Fruit fly (Drosophila melanogaster) whole organism, embryonic: Measurements from ENCODE around the gene Ugt36D1.

ENCODE experiments used
- Asciz ChIP-seq: fragments of 200-800 bp; sonication (Bioruptor generic); optimal IDR thresholded peaks from 2 replicates; lab custom pipeline; 2017; ENCODE audit warnings: missing biosample characterization, mild to moderate bottlenecking, missing genetic modification characterization, missing genetic modification reagents
- Blimp-1 ChIP-seq: fragments of 200-800 bp; sonication (Bioruptor generic); optimal IDR thresholded peaks from 3 replicates; lab custom pipeline; 2018; ENCODE audit warnings: missing biosample characterization, missing genetic modification characterization, mild to moderate bottlenecking, moderate library complexity, missing genetic modification reagents
- CG10147 ChIP-seq: fragments of 200-800 bp; sonication (Bioruptor generic); optimal IDR thresholded peaks from 2 replicates; lab custom pipeline; 2019; ENCODE audit warnings: missing biosample characterization, mild to moderate bottlenecking, missing genetic modification characterization, moderate library complexity
- CG11247 ChIP-seq: fragments of 200-800 bp; sonication (Bioruptor generic); IDR thresholded peaks from 2 replicates; pipeline ENCODE4 v1.3.6; 2022; ENCODE audit warnings: missing biosample characterization, missing genetic modification characterization
- CG15696 ChIP-seq: fragments of 200-800 bp; sonication (Bioruptor generic); optimal IDR thresholded peaks from 2 replicates; lab custom pipeline; 2019; ENCODE audit warnings: missing biosample characterization, mild to moderate bottlenecking, missing genetic modification characterization, moderate library complexity
- CG1602 ChIP-seq: fragments of 200-800 bp; sonication (Bioruptor generic); optimal IDR thresholded peaks from 3 replicates; lab custom pipeline; 2016; ENCODE audit warnings: missing biosample characterization, missing genetic modification characterization
- CG17328 ChIP-seq: fragments of 200-800 bp; sonication (Bioruptor generic); IDR thresholded peaks from 2 replicates; pipeline ENCODE4 v1.3.6; 2022; ENCODE audit warnings: missing biosample characterization, missing genetic modification characterization
- CG17829 ChIP-seq: fragments of 200-800 bp; optimal IDR thresholded peaks from 2 replicates; lab custom pipeline; 2019; ENCODE audit warnings: missing biosample characterization, mild to moderate bottlenecking, missing genetic modification characterization, moderate library complexity
- CG17912 ChIP-seq: fragments of 200-800 bp; sonication (Bioruptor generic); optimal IDR thresholded peaks from 2 replicates; lab custom pipeline; 2018; ENCODE audit warnings: missing biosample characterization, mild to moderate bottlenecking, missing genetic modification characterization
- CG2120 ChIP-seq: fragments of 200-800 bp; sonication (Bioruptor generic); optimal IDR thresholded peaks from 3 replicates; lab custom pipeline; 2016; ENCODE audit warnings: missing biosample characterization, missing genetic modification characterization
- CG30431 ChIP-seq: fragments of 200-800 bp; sonication (Bioruptor generic); optimal IDR thresholded peaks from 2 replicates; lab custom pipeline; 2017; ENCODE audit warnings: missing biosample characterization, missing genetic modification characterization
- CG31441 ChIP-seq: fragments of 200-800 bp; sonication (Bioruptor generic); IDR thresholded peaks from 2 replicates; pipeline ENCODE4 v1.3.6; 2022; ENCODE audit warnings: missing biosample characterization, missing genetic modification characterization
- CG33557 ChIP-seq: fragments of 200-800 bp; sonication (Bioruptor generic); optimal IDR thresholded peaks from 2 replicates; lab custom pipeline; 2019; ENCODE audit warnings: missing biosample characterization, mild to moderate bottlenecking, missing genetic modification characterization, moderate library complexity
- CG3995 ChIP-seq: fragments of 200-800 bp; sonication (Bioruptor generic); optimal IDR thresholded peaks from 3 replicates; lab custom pipeline; 2016; ENCODE audit warnings: missing biosample characterization, missing genetic modification characterization
- CG4424 ChIP-seq: fragments of 200-800 bp; sonication (Bioruptor generic); optimal IDR thresholded peaks from 3 replicates; lab custom pipeline; 2016; ENCODE audit warnings: missing biosample characterization, missing genetic modification characterization
- CG4820 ChIP-seq: fragments of 200-800 bp; sonication (Bioruptor generic); optimal IDR thresholded peaks from 3 replicates; lab custom pipeline; 2016; ENCODE audit warnings: missing biosample characterization, missing genetic modification characterization
- CG6254 ChIP-seq: fragments of 200-800 bp; sonication (Bioruptor generic); optimal IDR thresholded peaks from 3 replicates; lab custom pipeline; 2017; ENCODE audit warnings: mild to moderate bottlenecking, missing biosample characterization, missing genetic modification reagents, missing genetic modification characterization
- CG7357 ChIP-seq: fragments of 200-800 bp; sonication (Bioruptor generic); IDR thresholded peaks from 3 replicates; pipeline ENCODE4 v1.3.6; 2022; ENCODE audit warnings: missing biosample characterization, missing genetic modification characterization
- CG7786 ChIP-seq: fragments of 200-800 bp; sonication (Bioruptor generic); optimal IDR thresholded peaks from 2 replicates; lab custom pipeline; 2016; ENCODE audit warnings: missing biosample characterization, missing genetic modification characterization
- CG8281 ChIP-seq: fragments of 200-800 bp; sonication (Bioruptor generic); optimal IDR thresholded peaks from 2 replicates; lab custom pipeline; 2018; ENCODE audit warnings: missing biosample characterization, mild to moderate bottlenecking, missing genetic modification characterization, moderate library complexity
- CG8765 ChIP-seq: fragments of 200-800 bp; sonication (Bioruptor generic); IDR thresholded peaks from 2 replicates; pipeline ENCODE4 v1.3.6; 2022; ENCODE audit warnings: missing biosample characterization, missing genetic modification characterization
- CG9215 ChIP-seq: fragments of 200-800 bp; sonication (Bioruptor generic); IDR thresholded peaks from 2 replicates; pipeline ENCODE4 v1.3.6; 2022; ENCODE audit warnings: missing biosample characterization, missing genetic modification characterization
- CG9437 ChIP-seq: fragments of 200-800 bp; sonication (Bioruptor generic); optimal IDR thresholded peaks from 2 replicates; lab custom pipeline; 2018; ENCODE audit warnings: missing biosample characterization, mild to moderate bottlenecking, missing genetic modification characterization
- Chrac-16 ChIP-seq: fragments of 200-800 bp; sonication (Bioruptor generic); optimal IDR thresholded peaks from 3 replicates; lab custom pipeline; 2016; ENCODE audit warnings: missing biosample characterization, missing genetic modification characterization
- D ChIP-seq, 2 experiments: fragments of 200-800 bp in 1 of 2; fragments of >200 bp in 1 of 2; sonication (Bioruptor generic) in 1 of 2; optimal IDR thresholded peaks; 2 replicates in 1 of 2; 3 replicates in 1 of 2; lab custom pipeline; 2017; ENCODE audit warnings: mild to moderate bottlenecking in 1 of 2, missing biosample characterization in 1 of 2, missing genetic modification characterization in 1 of 2, missing genetic modification reagents in 1 of 2
- E2f2 ChIP-seq: fragments of 200-800 bp; sonication (Bioruptor generic); IDR thresholded peaks from 2 replicates; pipeline ENCODE4 v1.3.6; 2022; ENCODE audit warnings: missing biosample characterization, missing genetic modification characterization
- HHEX ChIP-seq: fragments of 200-800 bp; sonication (Bioruptor generic); optimal IDR thresholded peaks from 3 replicates; lab custom pipeline; 2017; ENCODE audit warnings: missing biosample characterization, mild to moderate bottlenecking, missing genetic modification characterization, missing genetic modification reagents
- Hr78 ChIP-seq, 2 experiments: fragments of 200-800 bp in 1 of 2; fragments of >200 bp in 1 of 2; sonication (Bioruptor generic) in 1 of 2; optimal IDR thresholded peaks; 2 replicates each; lab custom pipeline; 2017 to 2019; ENCODE audit warnings: missing biosample characterization in 2 of 2, missing genetic modification characterization in 2 of 2, mild to moderate bottlenecking in 1 of 2, moderate library complexity in 1 of 2
- MESR4 ChIP-seq: fragments of 200-800 bp; sonication (Bioruptor generic); optimal IDR thresholded peaks from 2 replicates; lab custom pipeline; 2018; ENCODE audit warnings: missing biosample characterization, mild to moderate bottlenecking, missing genetic modification characterization, moderate library complexity
- MTF-1 ChIP-seq: fragments of 200-800 bp; sonication (Bioruptor generic); optimal IDR thresholded peaks from 2 replicates; lab custom pipeline; 2018; ENCODE audit warnings: missing biosample characterization, mild to moderate bottlenecking, missing genetic modification characterization, borderline replicate concordance
- Mes4 ChIP-seq: fragments of 200-800 bp; sonication (Bioruptor generic); optimal IDR thresholded peaks from 2 replicates; lab custom pipeline; 2016; ENCODE audit warnings: missing biosample characterization, missing genetic modification characterization
- Neu2 ChIP-seq: fragments of 200-800 bp; sonication (Bioruptor generic); optimal IDR thresholded peaks from 3 replicates; lab custom pipeline; 2016; ENCODE audit warnings: missing biosample characterization, missing genetic modification characterization, borderline replicate concordance
- Nf-YC ChIP-seq: fragments of 200-800 bp; optimal IDR thresholded peaks from 3 replicates; lab custom pipeline; 2019; ENCODE audit warnings: missing biosample characterization, mild to moderate bottlenecking, missing genetic modification characterization, moderate library complexity
- Six4 ChIP-seq: fragments of 200-800 bp; sonication (Bioruptor generic); optimal IDR thresholded peaks from 2 replicates; lab custom pipeline; 2016; ENCODE audit warnings: missing biosample characterization, missing genetic modification characterization
- Sox102F ChIP-seq: fragments of 200-800 bp; sonication (Bioruptor generic); optimal IDR thresholded peaks from 2 replicates; lab custom pipeline; 2018; ENCODE audit warnings: missing biosample characterization, mild to moderate bottlenecking, missing genetic modification characterization, moderate library complexity
- Sry-δ ChIP-seq: fragments of 200-800 bp; sonication (Bioruptor generic); optimal IDR thresholded peaks from 2 replicates; lab custom pipeline; 2016; ENCODE audit warnings: missing biosample characterization, missing genetic modification characterization
- Tbp ChIP-seq: fragments of >200 bp; optimal IDR thresholded peaks from 2 replicates; lab custom pipeline; 2018; ENCODE audit warnings: missing biosample characterization, missing genetic modification characterization
- ash1 ChIP-seq: fragments of 200-800 bp; sonication (Bioruptor generic); optimal IDR thresholded peaks from 2 replicates; lab custom pipeline; 2018; ENCODE audit warnings: missing biosample characterization, mild to moderate bottlenecking, missing genetic modification characterization
- bbx ChIP-seq: fragments of 200-800 bp; sonication (Bioruptor generic); IDR thresholded peaks from 2 replicates; pipeline ENCODE4 v1.3.6; 2022; ENCODE audit warnings: missing biosample characterization, missing genetic modification characterization; ENCODE audit not compliant: partially characterized antibody
- bsh ChIP-seq, 2 experiments: fragments of 200-800 bp; sonication (Bioruptor generic); optimal IDR thresholded peaks; 2 replicates each; lab custom pipeline; 2017 to 2018; ENCODE audit warnings: mild to moderate bottlenecking in 2 of 2, missing biosample characterization in 2 of 2, missing genetic modification characterization in 2 of 2, moderate library complexity in 1 of 2
- cwo ChIP-seq: fragments of 200-800 bp; sonication (Bioruptor generic); optimal IDR thresholded peaks from 3 replicates; lab custom pipeline; 2017; ENCODE audit warnings: missing biosample characterization, missing genetic modification characterization, mild to moderate bottlenecking, moderate library complexity, missing genetic modification reagents
- ham ChIP-seq: fragments of 200-800 bp; sonication (Bioruptor generic); IDR thresholded peaks from 2 replicates; pipeline ENCODE4 v1.3.6; 2022; ENCODE audit warnings: missing biosample characterization, missing genetic modification characterization
- jing ChIP-seq: fragments of 200-800 bp; sonication (Bioruptor generic); optimal IDR thresholded peaks from 2 replicates; lab custom pipeline; 2018; ENCODE audit warnings: missing biosample characterization, mild to moderate bottlenecking, missing genetic modification characterization
- nerfin-1 ChIP-seq: fragments of 200-800 bp; sonication (Bioruptor generic); optimal IDR thresholded peaks from 3 replicates; lab custom pipeline; 2019; ENCODE audit warnings: missing biosample characterization, mild to moderate bottlenecking, missing genetic modification characterization, moderate library complexity
- oc ChIP-seq: fragments of 200-800 bp; sonication (Bioruptor generic); optimal IDR thresholded peaks from 2 replicates; lab custom pipeline; 2018; ENCODE audit warnings: missing biosample characterization, mild to moderate bottlenecking, missing genetic modification characterization, moderate library complexity
- tin ChIP-seq: fragments of 200-800 bp; sonication (Bioruptor generic); optimal IDR thresholded peaks from 3 replicates; lab custom pipeline; 2016; ENCODE audit warnings: missing biosample characterization, missing genetic modification characterization
- tup ChIP-seq: fragments of 200-800 bp; sonication (Bioruptor generic); optimal IDR thresholded peaks from 2 replicates; lab custom pipeline; 2016; ENCODE audit warnings: missing biosample characterization, mild to moderate bottlenecking, missing genetic modification characterization, moderate library complexity
- twi ChIP-seq: fragments of 200-800 bp; optimal IDR thresholded peaks from 2 replicates; lab custom pipeline; 2019; ENCODE audit warnings: missing biosample characterization, mild to moderate bottlenecking, missing genetic modification characterization, moderate library complexity
- usp ChIP-seq: fragments of >200 bp; optimal IDR thresholded peaks from 2 replicates; lab custom pipeline; 2017; ENCODE audit warnings: missing biosample characterization, missing genetic modification characterization
- vvl ChIP-seq: fragments of 200-800 bp; sonication (Bioruptor generic); IDR thresholded peaks from 2 replicates; pipeline ENCODE4 v1.3.6; 2022; ENCODE audit warnings: missing biosample characterization, missing genetic modification characterization

Ugt36D1 gene

DNA sequence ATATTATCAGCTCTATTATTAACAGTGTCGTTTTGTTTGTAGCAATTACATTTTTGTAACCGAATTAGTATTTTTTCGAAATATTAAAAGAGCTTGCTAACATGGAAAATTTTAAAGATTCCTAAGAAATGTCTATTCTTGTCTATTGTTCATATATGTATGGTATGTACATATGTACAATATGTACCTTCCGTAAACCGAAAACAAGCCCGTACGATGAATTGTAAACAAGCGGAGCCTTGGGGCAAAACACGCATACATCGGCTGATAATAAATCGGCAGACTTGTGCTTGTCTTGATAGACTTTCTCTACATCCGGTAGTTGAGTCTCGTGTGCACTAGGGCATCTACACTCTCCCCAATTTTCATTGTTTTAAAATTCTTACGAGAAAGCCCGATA is 543 bp upstream of the Ugt36D1 start (continued):
- TF ChIP-seq Hr78 (GFP tag; optimal IDR thresholded peaks at IDR 0.05; lab: Kevin White, UChicago) (no peak), CG4820 (peak; percentile 24), CG4424 (GFP tag; lab: Kevin White, UChicago) (peak; percentile 22), CG10147 (GFP tag; lab: Kevin White, UChicago) (no peak), CG2120 (GFP tag; lab: Kevin White, UChicago) (no peak), CG6254 (peak; percentile 38), MTF-1 (peak; percentile 86), CG31441 (GFP tag; lab: Robert Waterston, UW) (peak; percentile 27; the same call in 1 of the 2 replicates), Nf-YC (tag; lab: Kevin White, UChicago) (no peak), bbx (no peak), usp (GFP tag; lab: Kevin White, UChicago) (no peak), Asciz (GFP tag; lab: Kevin White, UChicago) (peak; percentile 71), CG30431 (no peak), Sry-δ (no peak), MESR4 (no peak), tup (GFP tag; lab: Kevin White, UChicago) (no peak), CG8281 (tag; lab: Kevin White, UChicago) (no peak), D (optimal IDR thresholded peaks at IDR 0.05; lab: Kevin White, UChicago) (no peak), D (GFP tag; optimal IDR thresholded peaks at IDR 0.05; lab: Kevin White, UChicago) (peak; percentile 60), CG1602 (GFP tag; lab: Kevin White, UChicago) (peak; percentile 24), CG17912 (GFP tag; lab: Kevin White, UChicago) (no peak), Sox102F (GFP tag; lab: Kevin White, UChicago) (peak; percentile 17), HHEX (GFP tag; lab: Kevin White, UChicago) (peak; percentile 71), tin (GFP tag; lab: Kevin White, UChicago) (no peak), ham (GFP tag; lab: Robert Waterston, UW) (no peak), CG3995 (GFP tag; lab: Kevin White, UChicago) (no peak), CG7357 (GFP tag; lab: Robert Waterston, UW) (no peak), Neu2 (GFP tag; lab: Kevin White, UChicago) (no peak), E2f2 (GFP tag; lab: Robert Waterston, UW) (no peak), CG7786 (GFP tag; lab: Kevin White, UChicago) (no peak), CG11247 (GFP tag; lab: Robert Waterston, UW) (peak; percentile 29; the same call in 1 of the 2 replicates), CG33557 (peak; percentile 88), CG17829 (tag; lab: Kevin White, UChicago) (no peak), vvl (GFP tag; lab: Robert Waterston, UW) (no peak), CG9437 (GFP tag; lab: Kevin White, UChicago) (no peak), Mes4 (GFP tag; lab: Kevin White, UChicago) (peak; percentile 42), jing (no peak), bsh (GFP tag; optimal IDR thresholded peaks at IDR 0.05; lab: Kevin White, UChicago) (peak in 1 of 2 experiments; percentile 79), CG17328 (GFP tag; lab: Robert Waterston, UW) (peak; percentile 32; the same call in 1 of the 2 replicates), CG8765 (GFP tag; lab: Robert Waterston, UW) (no peak), Blimp-1 (GFP tag; lab: Kevin White, UChicago) (no peak), Chrac-16 (no peak), ash1 (GFP tag; lab: Kevin White, UChicago) (no peak), CG9215 (GFP tag; lab: Robert Waterston, UW) (no peak), twi (peak; percentile 11), cwo (GFP tag; lab: Kevin White, UChicago) (peak; percentile 81), oc (no peak), CG15696 (tag; lab: Kevin White, UChicago) (peak; percentile 77), nerfin-1 (tag; lab: Kevin White, UChicago) (peak; percentile 57), Six4 (GFP tag; lab: Kevin White, UChicago) (peak; percentile 4), Tbp (GFP tag; lab: Kevin White, UChicago) (no peak)
